Worm (Caenorhabditis elegans) whole organism, L4/young adult: ENCODE measurements around the gene Y54G9A.7.

Experiments used
- W03F9.2 ChIP-seq: fragments of 150-350 bp; optimal IDR thresholded peaks from 2 replicates; lab custom pipeline; 2014; ENCODE audit warnings: missing biosample characterization, missing genetic modification characterization
- dao-5 ChIP-seq: sonication (generic microtip); optimal IDR thresholded peaks from 2 replicates; lab custom pipeline; 2016; ENCODE audit warnings: missing genotype, missing genetic modification characterization, moderate library complexity, missing compliant biosample characterization
- him-1 ChIP-seq: sonication (generic microtip); optimal IDR thresholded peaks from 2 replicates; lab custom pipeline; 2016; ENCODE audit warnings: missing genotype, missing genetic modification reagents, missing genetic modification characterization, missing compliant biosample characterization

DNA sequence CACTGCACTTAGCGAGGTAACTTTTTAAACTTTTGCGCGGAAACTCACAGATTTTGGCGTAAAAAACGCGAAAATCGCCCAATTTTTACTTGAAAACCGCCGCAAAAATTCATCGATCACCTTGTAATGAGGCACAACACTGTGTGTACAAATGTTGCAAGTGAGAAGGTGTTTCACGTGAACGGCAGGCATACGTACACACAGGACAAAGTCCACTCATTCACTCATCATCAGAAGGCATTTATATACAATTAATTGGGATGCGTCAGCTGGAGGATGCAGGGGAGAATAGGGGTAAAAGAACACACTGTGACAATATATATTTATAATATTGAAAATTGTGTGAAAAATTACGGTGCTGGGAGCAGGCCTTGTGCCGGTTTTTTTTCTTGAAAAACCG is 11.3 kb upstream of the Y54G9A.7 start:
- TF ChIP-seq W03F9.2 (tag; lab: Kevin White, UChicago), result no peak
- TF ChIP-seq dao-5 (tag; lab: Kevin White, UChicago), result no peak
- TF ChIP-seq him-1 (tag; lab: Kevin White, UChicago), result no peak
